Worm (Caenorhabditis elegans): ENCODE measurements around the gene hsp-12.3.

DNA sequence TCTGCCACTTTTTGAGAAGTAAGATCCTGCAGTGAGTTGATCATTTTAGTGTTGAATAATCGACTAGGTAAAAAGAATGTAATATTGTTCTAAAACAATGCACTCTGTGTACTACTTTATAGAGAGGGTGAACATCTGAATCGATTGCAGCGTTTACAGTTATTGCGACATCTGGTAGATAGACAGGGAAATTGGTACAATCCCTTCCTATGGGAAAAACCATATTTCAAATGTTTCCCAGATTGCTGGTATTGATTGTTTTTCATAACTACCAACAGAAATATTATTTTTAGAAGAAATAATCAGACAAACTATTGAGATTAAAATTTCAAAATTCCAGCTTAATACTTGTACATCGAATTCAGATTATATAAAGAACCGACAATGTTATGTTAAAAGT lies 39.7 kb upstream of the hsp-12.3 start, which contains the start of gene gadr-2:
- TF ChIP-seq unc-62 (GFP tag; optimal IDR thresholded peaks at IDR 0.05) (no peak), peb-1 (tag; optimal IDR thresholded peaks at IDR 0.05) (no peak), ama-1 (optimal IDR thresholded peaks at IDR 0.05) (no peak)
